Fruit fly (Drosophila melanogaster): ENCODE results near the gene mRpL2.
A peak's percentile ranks its signal among the peaks of the same experiment; 100 is the strongest.

mRpL2 gene

dm6 chr3L:11118627-11119395, 1.8 kb upstream of the mRpL2 start:
- TF ChIP-seq fd59A (GFP tag; optimal IDR thresholded peaks at IDR 0.05) (no peak), Smox (GFP tag; optimal IDR thresholded peaks at IDR 0.05) (no peak), CG6276 (GFP tag; optimal IDR thresholded peaks at IDR 0.05) (peak; percentile 51), CG6163 (GFP tag; IDR thresholded peaks at IDR 0.05) (peak; percentile 56; the same call in 1 of the 3 replicates), salr (GFP tag; optimal IDR thresholded peaks at IDR 0.05) (peak in 1 of 2 experiments; percentile 23), CG4318 (GFP tag; optimal IDR thresholded peaks at IDR 0.05) (no peak), CG3032 (tag; optimal IDR thresholded peaks at IDR 0.05) (no peak), dac (GFP tag; optimal IDR thresholded peaks at IDR 0.05) (no peak), CG9139 (GFP tag; optimal IDR thresholded peaks at IDR 0.05) (peak; percentile 51), CG15336 (GFP tag; IDR thresholded peaks at IDR 0.05) (peak; percentile 60), Eip75B (GFP tag; optimal IDR thresholded peaks at IDR 0.05) (no peak), cyc (GFP tag; optimal IDR thresholded peaks at IDR 0.05) (no peak), CG6808 (GFP tag; optimal IDR thresholded peaks at IDR 0.05) (peak; percentile 44), CG7368 (GFP tag; optimal IDR thresholded peaks at IDR 0.05) (no peak), Gug (GFP tag; IDR thresholded peaks at IDR 0.05) (no peak; the same call in 1 of the 2 replicates), dsx (GFP tag; optimal IDR thresholded peaks at IDR 0.05; ENCODE audit: poor library complexity, severe bottlenecking) (peak; percentile 6), lz (GFP tag; optimal IDR thresholded peaks at IDR 0.05) (no peak), eg (GFP tag; IDR thresholded peaks at IDR 0.05) (peak; percentile 53; the same call in 2 of the 3 replicates), vri (GFP tag; optimal IDR thresholded peaks at IDR 0.05) (peak; percentile 37), CG10669 (GFP tag; optimal IDR thresholded peaks at IDR 0.05) (no peak), CG32006 (GFP tag; optimal IDR thresholded peaks at IDR 0.05) (peak; percentile 60), Eip78C (GFP tag) (peak; percentile 75), CG31627 (GFP tag; optimal IDR thresholded peaks at IDR 0.05) (no peak), Sox102F (GFP tag; optimal IDR thresholded peaks at IDR 0.05) (no peak), Hr39 (GFP tag; optimal IDR thresholded peaks at IDR 0.05) (no peak), Met (GFP tag; optimal IDR thresholded peaks at IDR 0.05) (no peak), esn (GFP tag; optimal IDR thresholded peaks at IDR 0.05) (no peak), OdsH (GFP tag; optimal IDR thresholded peaks at IDR 0.05) (peak; percentile 16), CG3919 (GFP tag; optimal IDR thresholded peaks at IDR 0.05) (no peak), CG6792 (GFP tag; optimal IDR thresholded peaks at IDR 0.05) (no peak), achi (GFP tag; optimal IDR thresholded peaks at IDR 0.05) (peak; percentile 15), CG8319 (GFP tag; optimal IDR thresholded peaks at IDR 0.05) (no peak), Ets96B (tag; optimal IDR thresholded peaks at IDR 0.05) (no peak), acj6 (GFP tag; optimal IDR thresholded peaks at IDR 0.05) (no peak), CG1621 (tag; optimal IDR thresholded peaks at IDR 0.05) (peak; percentile 54), Eip93F (GFP tag; optimal IDR thresholded peaks at IDR 0.05) (no peak), spab (GFP tag; optimal IDR thresholded peaks at IDR 0.05) (no peak), CG8119 (GFP tag; IDR thresholded peaks at IDR 0.05) (peak; percentile 72), CG11294 (GFP tag; IDR thresholded peaks at IDR 0.05) (no peak), Hr4 (GFP tag; optimal IDR thresholded peaks at IDR 0.05) (peak; percentile 8), CG10631 (GFP tag; optimal IDR thresholded peaks at IDR 0.05) (peak; percentile 23), net (GFP tag; optimal IDR thresholded peaks at IDR 0.05) (no peak), CG8632 (GFP tag; optimal IDR thresholded peaks at IDR 0.05) (peak; percentile 4), topi (GFP tag; optimal IDR thresholded peaks at IDR 0.05) (peak; percentile 6), Lpt (GFP tag; optimal IDR thresholded peaks at IDR 0.05) (peak; percentile 19), Blimp-1 (GFP tag; optimal IDR thresholded peaks at IDR 0.05) (no peak), CG16779 (tag; optimal IDR thresholded peaks at IDR 0.05) (peak; percentile 63), pdm3 (GFP tag; optimal IDR thresholded peaks at IDR 0.05) (no peak), Sox15 (GFP tag; optimal IDR thresholded peaks at IDR 0.05) (no peak), Sox14 (GFP tag; optimal IDR thresholded peaks at IDR 0.05) (peak; percentile 12), CG11902 (GFP tag; optimal IDR thresholded peaks at IDR 0.05) (no peak)

Data from whole organism, prepupa.